Fruit fly (Drosophila melanogaster): ENCODE data around the gene CG6153.

CG6153 gene

DNA sequence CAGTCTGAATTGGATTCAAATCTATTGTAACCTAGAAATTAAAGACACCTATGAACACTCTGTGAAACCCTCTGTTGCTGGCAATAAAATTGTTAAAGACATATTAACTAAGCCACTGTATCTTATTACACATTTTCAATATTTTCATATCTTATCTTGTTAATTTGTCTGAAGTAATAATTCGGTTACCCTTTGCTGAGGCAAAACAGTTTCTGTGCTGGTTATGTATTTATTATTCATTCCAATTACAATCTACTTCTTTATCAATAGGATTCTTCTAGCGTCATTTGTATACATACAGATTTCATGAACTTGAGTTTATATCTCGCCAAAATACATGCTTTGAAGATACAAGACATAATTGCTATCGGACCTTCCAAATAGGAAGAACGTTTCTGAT, 15.8 kb downstream of the CG6153 start:
- TF ChIP-seq Dll (optimal IDR thresholded peaks at IDR 0.05) (no peak), psq (optimal IDR thresholded peaks at IDR 0.05) (no peak), EcR (GFP tag; optimal IDR thresholded peaks at IDR 0.05) (no peak), pan (optimal IDR thresholded peaks at IDR 0.05) (no peak), usp (GFP tag; optimal IDR thresholded peaks at IDR 0.05) (no peak), CG8478 (optimal IDR thresholded peaks at IDR 0.05) (no peak)

- TF ChIP-seq CG8478 (optimal IDR thresholded peaks at IDR 0.05): no peak
- no peak for TF ChIP-seq EcR (GFP tag; optimal IDR thresholded peaks at IDR 0.05)
- TF ChIP-seq usp (GFP tag; optimal IDR thresholded peaks at IDR 0.05): no peak
- TF ChIP-seq pan (optimal IDR thresholded peaks at IDR 0.05): no peak
- TF ChIP-seq psq (optimal IDR thresholded peaks at IDR 0.05): no peak
- no peak for TF ChIP-seq Dll (optimal IDR thresholded peaks at IDR 0.05)
Measured at dm6 chr2L:12712255-12712654, 19.5 kb downstream of the CG6153 start.

DNA sequence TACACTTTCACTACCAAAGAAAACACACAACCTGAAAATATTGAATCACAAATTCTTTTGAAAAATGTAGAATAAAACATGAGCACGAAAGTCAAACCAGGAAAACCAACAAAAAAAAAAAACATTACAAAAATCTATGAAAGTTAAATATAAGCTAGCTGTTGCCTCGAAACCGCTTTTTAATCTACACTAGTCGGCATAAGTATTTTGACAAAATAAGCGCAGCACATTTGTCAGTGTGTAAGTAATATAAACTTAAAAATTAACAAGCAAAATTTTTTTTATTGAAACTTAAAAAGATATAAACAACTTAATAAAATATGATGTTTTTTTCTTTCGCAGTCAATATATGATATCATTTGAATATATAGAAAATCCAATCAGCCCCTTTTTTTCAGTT, 20.1 kb downstream of the CG6153 start, which contains the start of gene CG5787:
TSS of gene CG5787 (minus strand) at position 101 of the 400 bp plus-strand sequence.
- TF ChIP-seq CG8478 (optimal IDR thresholded peaks at IDR 0.05) (no peak), pan (optimal IDR thresholded peaks at IDR 0.05) (no peak), psq (optimal IDR thresholded peaks at IDR 0.05) (no peak), EcR (GFP tag; optimal IDR thresholded peaks at IDR 0.05) (no peak), usp (GFP tag; optimal IDR thresholded peaks at IDR 0.05) (no peak), Dll (optimal IDR thresholded peaks at IDR 0.05) (no peak)

DNA sequence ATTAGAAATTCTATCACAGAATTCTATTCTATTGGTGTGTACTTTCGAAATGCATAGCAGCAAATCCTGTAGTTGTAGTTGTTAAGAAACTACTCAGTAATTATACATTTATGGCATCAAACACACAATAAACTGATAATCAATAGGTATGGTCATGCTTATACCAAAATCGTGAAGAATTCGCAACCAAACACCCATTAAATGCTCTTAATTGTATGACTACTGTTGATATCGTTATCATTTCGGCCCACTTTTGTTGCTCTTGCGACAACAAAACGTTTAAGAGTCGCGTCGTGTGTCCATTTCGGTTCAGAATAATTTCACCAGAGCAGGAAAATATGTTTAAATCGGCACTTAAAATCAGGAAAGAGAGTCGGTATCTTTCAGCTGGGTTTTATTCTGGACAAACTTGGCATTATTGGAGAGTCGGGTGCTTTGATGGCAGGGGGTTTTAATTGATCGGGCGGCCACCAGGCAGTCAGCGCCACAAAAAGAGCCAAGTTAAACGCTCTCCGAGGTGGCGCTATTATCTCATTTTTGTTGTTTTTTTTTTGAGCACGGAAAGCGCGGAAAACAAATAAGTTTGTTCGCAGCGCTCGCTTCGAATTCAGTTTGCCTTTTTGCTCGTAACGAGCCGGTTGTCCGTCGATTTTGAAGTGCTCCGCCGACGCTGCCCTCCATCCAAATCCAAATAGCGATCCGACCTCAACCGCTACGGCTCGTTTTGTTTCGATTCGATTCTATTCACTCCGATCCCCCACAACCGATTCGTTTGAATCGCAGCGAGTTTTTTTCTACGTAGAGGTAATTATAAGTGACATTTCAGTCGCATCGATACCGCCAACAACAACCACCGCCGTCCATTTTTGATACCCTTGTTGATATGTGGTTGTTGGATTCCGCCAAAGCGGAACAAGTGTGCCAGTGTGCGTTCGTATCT, 25.9 kb downstream of the CG6153 start, which contains the start of gene MRP:
TSS of gene MRP (plus strand) at position 609 of the 940 bp plus-strand sequence.
- no peak for TF ChIP-seq usp (GFP tag; optimal IDR thresholded peaks at IDR 0.05)
- TF ChIP-seq psq (optimal IDR thresholded peaks at IDR 0.05): no peak
- TF ChIP-seq Dll (optimal IDR thresholded peaks at IDR 0.05): no peak
- TF ChIP-seq pan (optimal IDR thresholded peaks at IDR 0.05): no peak
- no peak for TF ChIP-seq EcR (GFP tag; optimal IDR thresholded peaks at IDR 0.05)
- no peak for TF ChIP-seq CG8478 (optimal IDR thresholded peaks at IDR 0.05)

- TF ChIP-seq Dll (optimal IDR thresholded peaks at IDR 0.05) (no peak), psq (optimal IDR thresholded peaks at IDR 0.05) (no peak), pan (optimal IDR thresholded peaks at IDR 0.05) (no peak)
Measured at dm6 chr2L:12719712-12720429, 27.1 kb downstream of the CG6153 start.

DNA sequence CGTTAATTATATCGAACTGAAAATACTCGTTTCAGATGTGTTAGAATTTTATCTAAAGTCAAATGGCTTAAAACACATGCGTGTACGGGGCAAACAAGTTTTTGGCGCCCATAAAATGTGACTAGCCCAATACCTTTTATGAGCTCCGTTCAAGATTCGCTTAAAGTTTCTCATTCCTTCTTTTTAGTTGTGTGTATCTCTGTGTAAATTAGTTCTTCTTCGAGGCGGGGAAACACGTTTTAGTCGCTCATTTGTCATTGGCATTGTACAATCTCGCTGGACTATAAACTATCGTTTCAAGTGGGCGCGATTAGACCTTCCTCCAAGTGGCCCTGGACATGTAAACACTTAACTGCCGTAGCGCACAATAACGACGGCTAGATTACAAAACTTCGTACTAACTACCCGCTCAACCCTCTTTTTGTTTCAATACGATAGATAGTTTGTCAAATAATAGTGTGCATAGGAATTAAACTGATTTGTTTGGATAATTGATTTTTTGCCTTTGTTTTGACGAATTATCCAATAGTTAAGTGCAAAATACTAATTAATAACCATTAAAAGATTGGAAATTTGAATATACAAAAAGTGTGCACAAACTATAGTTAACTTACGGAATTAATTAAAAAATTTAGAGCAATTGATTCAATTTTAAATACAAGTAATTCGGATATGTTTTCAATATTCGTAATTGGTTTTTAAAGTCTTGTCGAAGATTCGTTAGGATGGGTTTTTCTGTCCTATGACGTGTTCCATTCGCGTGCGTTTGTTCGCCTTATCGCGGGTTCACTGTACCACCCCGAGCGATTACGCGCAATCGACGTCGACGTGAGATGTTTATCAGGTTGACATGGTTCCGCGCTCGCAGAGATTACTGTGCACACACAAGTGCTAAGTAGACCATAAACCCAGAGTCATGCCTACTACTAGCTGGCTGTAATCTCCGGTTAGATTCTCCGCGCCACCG, 27.9 kb downstream of the CG6153 start:
- TF ChIP-seq pan (optimal IDR thresholded peaks at IDR 0.05): no peak
- TF ChIP-seq EcR (GFP tag; optimal IDR thresholded peaks at IDR 0.05): no peak
- TF ChIP-seq Dll (optimal IDR thresholded peaks at IDR 0.05): no peak
- no peak for TF ChIP-seq psq (optimal IDR thresholded peaks at IDR 0.05)
- no peak for TF ChIP-seq CG8478 (optimal IDR thresholded peaks at IDR 0.05)
- TF ChIP-seq usp (GFP tag; optimal IDR thresholded peaks at IDR 0.05): no peak

DNA sequence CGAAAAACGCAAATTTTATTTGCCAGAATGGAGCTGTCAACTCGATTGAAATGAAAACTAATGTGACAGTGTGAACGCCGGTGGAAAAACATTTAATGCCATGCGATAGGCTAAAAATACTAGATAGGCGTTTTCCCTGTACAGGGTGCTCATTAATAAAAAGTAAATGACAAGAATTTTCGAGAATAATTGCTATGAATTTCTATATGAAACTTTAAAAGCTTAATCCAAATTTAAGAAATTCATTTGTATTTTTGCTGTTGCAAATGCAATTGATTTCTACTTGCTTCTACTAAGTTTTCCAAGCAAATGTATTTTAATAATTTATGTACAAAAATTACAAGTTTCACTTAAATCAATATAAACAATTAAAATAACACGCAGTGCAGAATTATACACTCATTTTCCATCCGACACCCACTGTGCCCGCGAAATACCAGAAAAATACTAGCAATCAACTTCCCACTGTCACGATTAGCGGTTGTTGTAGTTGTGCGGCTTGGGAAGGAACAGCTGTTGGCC, 29.1 kb downstream of the CG6153 start, which contains the start of gene Pih1D1:
TSS of gene Pih1D1 (minus strand) at position 50 of the 522 bp plus-strand sequence.
- TF ChIP-seq CG8478 (optimal IDR thresholded peaks at IDR 0.05): no peak
- TF ChIP-seq psq (optimal IDR thresholded peaks at IDR 0.05): no peak
- no peak for TF ChIP-seq Dll (optimal IDR thresholded peaks at IDR 0.05)
- TF ChIP-seq usp (GFP tag; optimal IDR thresholded peaks at IDR 0.05): no peak
- no peak for TF ChIP-seq pan (optimal IDR thresholded peaks at IDR 0.05)
- TF ChIP-seq EcR (GFP tag; optimal IDR thresholded peaks at IDR 0.05): no peak

All from whole organism.